Worm (Caenorhabditis elegans): ENCODE measurements around the gene ZK596.3.

Gene ZK596.3

ce11 chrIV:10885915-10886314, 18.3 kb downstream of the ZK596.3 start, which contains the start of gene srlf-11:
Gene srlf-11 (minus strand): TSS chrIV:10886015.
- TF ChIP-seq ztf-11 (tag; optimal IDR thresholded peaks at IDR 0.05) (no peak), snpc-4 (tag; optimal IDR thresholded peaks at IDR 0.05) (no peak), nhr-237 (tag; optimal IDR thresholded peaks at IDR 0.05) (no peak), ceh-83 (GFP tag; optimal IDR thresholded peaks at IDR 0.05) (no peak), nhr-2 (tag; optimal IDR thresholded peaks at IDR 0.05) (no peak), unc-62 (GFP tag; optimal IDR thresholded peaks at IDR 0.05) (no peak), mls-2 (tag; optimal IDR thresholded peaks at IDR 0.05) (no peak), cnd-1 (tag; optimal IDR thresholded peaks at IDR 0.05) (no peak), ham-2 (GFP tag; optimal IDR thresholded peaks at IDR 0.05) (no peak)

ce11 chrIV:10884263-10884662, 19.9 kb downstream of the ZK596.3 start, which contains the start of gene F13E9.5:
Gene F13E9.5 (minus strand): TSS chrIV:10884363.
- TF ChIP-seq ceh-83 (GFP tag; optimal IDR thresholded peaks at IDR 0.05) (no peak), sptf-1 (tag; optimal IDR thresholded peaks at IDR 0.05) (no peak), mls-2 (tag; optimal IDR thresholded peaks at IDR 0.05) (no peak), ces-1 (GFP tag; optimal IDR thresholded peaks at IDR 0.05) (no peak), pha-4 (tag; optimal IDR thresholded peaks at IDR 0.05) (no peak), unc-120 (tag; optimal IDR thresholded peaks at IDR 0.05; ENCODE audit: poor library complexity, severe bottlenecking) (no peak), drap-1 (GFP tag; optimal IDR thresholded peaks at IDR 0.05) (no peak), flh-1 (GFP tag; optimal IDR thresholded peaks at IDR 0.05) (no peak), mab-5 (tag; optimal IDR thresholded peaks at IDR 0.05) (no peak), mep-1 (tag; optimal IDR thresholded peaks at IDR 0.05) (no peak), cnd-1 (tag; optimal IDR thresholded peaks at IDR 0.05) (no peak), nhr-2 (tag; optimal IDR thresholded peaks at IDR 0.05) (no peak), ceh-43 (GFP tag; optimal IDR thresholded peaks at IDR 0.05) (no peak), tbx-8 (GFP tag; optimal IDR thresholded peaks at IDR 0.05) (no peak), sem-2 (GFP tag; optimal IDR thresholded peaks at IDR 0.05) (no peak)

DNA sequence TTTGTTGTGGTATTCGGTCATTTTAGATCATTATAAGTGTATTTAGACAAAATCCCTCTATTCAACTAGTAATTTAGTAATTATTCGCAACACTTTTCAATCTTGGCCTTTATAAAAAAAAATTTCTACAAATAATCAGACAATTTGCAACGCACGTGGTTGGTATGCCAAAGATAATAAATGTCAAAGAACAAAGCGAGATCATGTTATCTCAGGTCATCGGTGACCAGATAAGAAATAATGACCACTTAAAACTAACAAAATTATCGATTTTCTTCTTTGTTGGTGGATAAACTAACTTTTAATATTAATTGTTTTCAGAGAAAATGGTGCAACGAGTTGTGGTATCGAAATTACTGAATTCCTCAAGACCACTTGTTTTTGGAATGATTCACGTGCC, 23.0 kb downstream of the ZK596.3 start, which contains the start of gene F13E9.13:
TSS of gene F13E9.13 (plus strand) at position 317 of the 400 bp plus-strand sequence.
- TF ChIP-seq mls-2 (tag; optimal IDR thresholded peaks at IDR 0.05), result no peak
- TF ChIP-seq elt-1 (tag; optimal IDR thresholded peaks at IDR 0.05; ENCODE audit: borderline replicate concordance, insufficient read depth), result peak; percentile 88
- no peak for TF ChIP-seq unc-39 (tag; optimal IDR thresholded peaks at IDR 0.05)
- TF ChIP-seq nhr-237 (tag; optimal IDR thresholded peaks at IDR 0.05), result no peak
- no peak for TF ChIP-seq zip-8 (tag; optimal IDR thresholded peaks at IDR 0.05)

- TF ChIP-seq lin-32 (GFP tag; optimal IDR thresholded peaks at IDR 0.05), result no peak
- no peak for TF ChIP-seq unc-39 (tag; optimal IDR thresholded peaks at IDR 0.05)
- no peak for TF ChIP-seq drap-1 (GFP tag; optimal IDR thresholded peaks at IDR 0.05)
- no peak for TF ChIP-seq flh-1 (GFP tag; optimal IDR thresholded peaks at IDR 0.05)
- no peak for TF ChIP-seq sptf-1 (tag; optimal IDR thresholded peaks at IDR 0.05)
- TF ChIP-seq mab-5 (tag; optimal IDR thresholded peaks at IDR 0.05), result no peak
- TF ChIP-seq nhr-12 (tag; optimal IDR thresholded peaks at IDR 0.05), result no peak
- TF ChIP-seq unc-120 (tag; optimal IDR thresholded peaks at IDR 0.05; ENCODE audit: poor library complexity, severe bottlenecking), result no peak
Measured at ce11 chrIV:10880264-10880663, 23.9 kb downstream of the ZK596.3 start, which contains the start of gene fipr-15. Gene fipr-15 (plus strand): TSS chrIV:10880564.

DNA sequence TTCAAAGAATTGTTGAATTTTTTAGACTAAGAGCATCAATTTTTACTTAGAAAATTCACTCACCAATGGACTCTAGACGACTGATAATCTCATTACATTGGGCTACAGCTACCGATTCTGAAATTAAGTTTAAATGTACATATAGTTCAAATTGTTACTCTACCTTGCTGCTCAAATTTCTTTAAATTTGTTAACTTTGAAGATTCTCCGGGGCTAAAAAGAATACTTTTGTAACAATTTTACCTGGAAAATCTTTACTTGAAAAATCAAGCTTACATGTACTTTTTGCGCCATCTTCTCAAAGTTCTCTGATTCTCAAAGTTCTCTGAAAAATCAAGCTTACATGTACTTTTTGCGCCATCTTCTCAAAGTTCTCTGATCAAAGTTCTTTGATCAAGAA, 24.6 kb downstream of the ZK596.3 start, which contains the start of gene sdz-13:
TSS of gene sdz-13 (minus strand) at position 101 of the 400 bp plus-strand sequence.
- TF ChIP-seq cnd-1 (tag; optimal IDR thresholded peaks at IDR 0.05) (no peak), lin-32 (GFP tag; optimal IDR thresholded peaks at IDR 0.05) (no peak), unc-62 (GFP tag; optimal IDR thresholded peaks at IDR 0.05) (no peak), ham-2 (GFP tag; optimal IDR thresholded peaks at IDR 0.05) (no peak), lin-13 (tag; optimal IDR thresholded peaks at IDR 0.05) (no peak), nhr-76 (tag; optimal IDR thresholded peaks at IDR 0.05) (no peak), nhr-2 (tag; optimal IDR thresholded peaks at IDR 0.05) (no peak), mep-1 (tag; optimal IDR thresholded peaks at IDR 0.05) (no peak), M03D4.4 (tag; optimal IDR thresholded peaks at IDR 0.05) (no peak), bed-3 (GFP tag; optimal IDR thresholded peaks at IDR 0.05) (no peak), sptf-1 (tag; optimal IDR thresholded peaks at IDR 0.05) (no peak), unc-39 (tag; optimal IDR thresholded peaks at IDR 0.05) (no peak), elt-1 (tag; optimal IDR thresholded peaks at IDR 0.05; ENCODE audit: borderline replicate concordance, insufficient read depth) (no peak), tbx-8 (GFP tag; optimal IDR thresholded peaks at IDR 0.05) (no peak), pha-4 (tag; optimal IDR thresholded peaks at IDR 0.05) (no peak), mab-5 (tag; optimal IDR thresholded peaks at IDR 0.05) (no peak), lsy-2 (tag; optimal IDR thresholded peaks at IDR 0.05) (no peak), sem-2 (GFP tag; optimal IDR thresholded peaks at IDR 0.05) (no peak), mls-2 (tag; optimal IDR thresholded peaks at IDR 0.05) (no peak), ztf-11 (tag; optimal IDR thresholded peaks at IDR 0.05) (no peak)
